Worm (Caenorhabditis elegans): ENCODE results near the gene dhs-22.

dhs-22 gene

ce11 chrV:14437355-14437754 is 16.1 kb upstream of the dhs-22 start:
- TF ChIP-seq sox-4 (tag; optimal IDR thresholded peaks at IDR 0.05) (no peak), hlh-15 (tag; optimal IDR thresholded peaks at IDR 0.05) (no peak), tbx-7 (tag; optimal IDR thresholded peaks at IDR 0.05) (no peak), pros-1 (tag; optimal IDR thresholded peaks at IDR 0.05) (no peak), ceh-19 (GFP tag; optimal IDR thresholded peaks at IDR 0.05) (no peak), dmd-4 (tag; optimal IDR thresholded peaks at IDR 0.05; ENCODE audit: borderline replicate concordance) (no peak), ceh-6 (GFP tag; optimal IDR thresholded peaks at IDR 0.05) (no peak), ceh-30 (tag; optimal IDR thresholded peaks at IDR 0.05) (no peak)

ce11 chrV:14436195-14436594 is 15.0 kb upstream of the dhs-22 start:
- TF ChIP-seq pha-2 (tag; optimal IDR thresholded peaks at IDR 0.05), result no peak
- TF ChIP-seq ets-4 (tag; optimal IDR thresholded peaks at IDR 0.05), result no peak
- TF ChIP-seq sox-2 (GFP tag; IDR thresholded peaks at IDR 0.05), result no peak

ce11 chrV:14433584-14433983 is 12.3 kb upstream of the dhs-22 start:
- TF ChIP-seq nhr-11 (tag; optimal IDR thresholded peaks at IDR 0.05) (no peak), F13H6.1 (tag; optimal IDR thresholded peaks at IDR 0.05) (no peak), ceh-6 (GFP tag; optimal IDR thresholded peaks at IDR 0.05) (no peak), K02D7.2 (tag; optimal IDR thresholded peaks at IDR 0.05) (no peak), unc-86 (tag; optimal IDR thresholded peaks at IDR 0.05) (no peak), hlh-30 (tag; optimal IDR thresholded peaks at IDR 0.05; ENCODE audit: insufficient read depth) (no peak), ztf-16 (tag; optimal IDR thresholded peaks at IDR 0.05) (no peak), C38D4.7 (GFP tag; optimal IDR thresholded peaks at IDR 0.05) (no peak)

DNA sequence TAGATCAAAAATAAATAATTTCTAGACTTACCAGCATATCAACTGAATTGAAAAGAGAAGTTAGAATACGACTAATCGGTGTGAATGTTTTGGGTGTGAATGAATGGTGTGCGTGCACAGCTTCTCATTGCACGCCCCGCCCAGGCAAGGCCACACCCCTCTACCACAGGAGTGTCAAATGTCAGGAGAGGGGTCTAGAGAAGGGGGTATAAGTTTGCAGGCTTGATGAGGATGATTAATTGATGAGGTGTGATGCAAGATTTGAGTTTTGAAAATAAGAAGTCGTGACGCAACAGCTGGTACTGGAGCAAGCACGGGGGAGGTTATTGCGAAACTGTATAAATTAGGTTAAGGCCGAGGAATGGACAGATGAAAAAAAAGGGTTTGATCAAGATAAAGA is 11.0 kb upstream of the dhs-22 start, which contains the start of gene egl-1:
TSS of gene egl-1 (minus strand) at position 101 of the 400 bp plus-strand sequence.
- TF ChIP-seq elt-2 (tag; optimal IDR thresholded peaks at IDR 0.05), result no peak
- TF ChIP-seq ref-2 (tag; optimal IDR thresholded peaks at IDR 0.05), result peak; percentile 17

- TF ChIP-seq elt-2 (tag; optimal IDR thresholded peaks at IDR 0.05) (no peak), ceh-48 (tag; optimal IDR thresholded peaks at IDR 0.05) (no peak), tbx-2 (tag; optimal IDR thresholded peaks at IDR 0.05) (no peak), nhr-232 (tag; optimal IDR thresholded peaks at IDR 0.05) (no peak), odd-2 (tag; optimal IDR thresholded peaks at IDR 0.05) (no peak), K09A11.1 (tag; optimal IDR thresholded peaks at IDR 0.05; ENCODE audit: insufficient read depth) (no peak), ceh-9 (tag; optimal IDR thresholded peaks at IDR 0.05) (no peak), hlh-6 (tag; optimal IDR thresholded peaks at IDR 0.05) (no peak), npax-4 (tag; optimal IDR thresholded peaks at IDR 0.05) (no peak), hlh-30 (tag; optimal IDR thresholded peaks at IDR 0.05; ENCODE audit: insufficient read depth) (no peak), pros-1 (tag; optimal IDR thresholded peaks at IDR 0.05) (no peak), K02D7.2 (tag; optimal IDR thresholded peaks at IDR 0.05) (no peak), ceh-22 (tag; optimal IDR thresholded peaks at IDR 0.05) (no peak), nfya-1 (tag; optimal IDR thresholded peaks at IDR 0.05) (no peak), unc-55 (GFP tag; optimal IDR thresholded peaks at IDR 0.05) (no peak), fkh-10 (GFP tag; optimal IDR thresholded peaks at IDR 0.05) (no peak), fkh-6 (tag; optimal IDR thresholded peaks at IDR 0.05) (no peak), sdc-2 (tag; optimal IDR thresholded peaks at IDR 0.05) (no peak), lin-11 (tag; optimal IDR thresholded peaks at IDR 0.05) (no peak)
Observed at ce11 chrV:14428865-14429264, 7.6 kb upstream of the dhs-22 start, which contains the start of gene F23B12.1. Gene F23B12.1 (plus strand): TSS chrV:14429165.

Data from whole organism, late embryonic.